Fruit fly (Drosophila melanogaster) whole organism, adult: ENCODE results near the gene CG9389.

Experiments
- CG7101 ChIP-seq: fragments of 200-800 bp; sonication (Bioruptor generic); optimal IDR thresholded peaks from 2 replicates; lab custom pipeline; 2018; ENCODE audit warnings: missing biosample characterization, mild to moderate bottlenecking, missing genetic modification characterization, moderate library complexity
- toe ChIP-seq: fragments of 200-800 bp; sonication (Bioruptor generic); optimal IDR thresholded peaks from 2 replicates; lab custom pipeline; 2016; ENCODE audit warnings: missing biosample characterization, missing genetic modification characterization

- no peak for TF ChIP-seq CG7101
- no peak for TF ChIP-seq toe (GFP tag; lab: Kevin White, UChicago)
Observed at dm6 chr3L:21253761-21254523, 16.4 kb downstream of the CG9389 start.
